Fruit fly (Drosophila melanogaster) S2 (cell line): ENCODE data around the gene Dlip1.

Source experiments
- CG8478 ChIP-seq: fragments of >200 bp; optimal IDR thresholded peaks from 2 replicates; lab custom pipeline; 2018
- CTCF ChIP-seq, 2 experiments: fragments of >200 bp; optimal IDR thresholded peaks; 2 replicates each; lab custom pipeline; 2018

Dlip1 gene

dm6 chrX:9161912-9162311 is 3.5 kb downstream of the Dlip1 start, which contains the start of the genes Zpr1 and CG44532:
Gene Zpr1 (minus strand): TSS chrX:9162090.
Gene CG44532 (plus strand): TSS chrX:9162092.
- TF ChIP-seq CG8478 (lab: Kevin White, UChicago): no peak
- TF ChIP-seq CTCF (optimal IDR thresholded peaks at IDR 0.05; lab: Kevin White, UChicago): no peak

DNA sequence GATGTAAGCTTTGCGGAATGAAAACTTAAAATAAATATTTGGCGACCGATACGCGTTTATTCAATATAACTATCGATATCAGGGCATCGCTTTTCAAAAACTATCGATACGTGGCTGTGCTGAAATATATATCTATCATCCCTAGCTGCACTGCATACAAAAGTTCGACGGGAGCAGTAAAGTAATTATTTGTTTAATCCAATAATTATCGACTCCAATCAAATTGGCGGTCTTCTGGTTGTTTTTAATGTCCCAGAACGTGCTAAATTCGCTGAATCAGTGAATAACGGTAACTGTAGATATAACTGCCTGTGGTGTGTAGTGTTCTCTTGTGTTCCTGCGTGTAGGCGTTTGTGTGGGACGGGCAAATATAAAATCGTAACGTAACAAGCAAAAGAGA is 4.7 kb downstream of the Dlip1 start, which contains the start of gene mei-P26:
mei-P26 (plus strand) TSS at position 146 of the 400 bp plus-strand sequence.
- TF ChIP-seq CTCF (optimal IDR thresholded peaks at IDR 0.05; lab: Kevin White, UChicago) (no peak), CG8478 (lab: Kevin White, UChicago) (no peak)

- TF ChIP-seq CG8478 (lab: Kevin White, UChicago): no peak
- TF ChIP-seq CTCF (optimal IDR thresholded peaks at IDR 0.05; lab: Kevin White, UChicago): no peak
Measured at dm6 chrX:9163645-9164509, 5.5 kb downstream of the Dlip1 start.

dm6 chrX:9164510-9165506 is 6.4 kb downstream of the Dlip1 start:
- TF ChIP-seq CG8478 (lab: Kevin White, UChicago) (no peak), CTCF (optimal IDR thresholded peaks at IDR 0.05; lab: Kevin White, UChicago) (no peak)

dm6 chrX:9168273-9168672 is 9.9 kb downstream of the Dlip1 start:
- TF ChIP-seq CTCF (optimal IDR thresholded peaks at IDR 0.05; lab: Kevin White, UChicago) (no peak), CG8478 (lab: Kevin White, UChicago) (no peak)

- TF ChIP-seq CTCF (optimal IDR thresholded peaks at IDR 0.05; lab: Kevin White, UChicago) (no peak), CG8478 (lab: Kevin White, UChicago) (no peak)
Measured at dm6 chrX:9187429-9187828, 29.0 kb downstream of the Dlip1 start.

DNA sequence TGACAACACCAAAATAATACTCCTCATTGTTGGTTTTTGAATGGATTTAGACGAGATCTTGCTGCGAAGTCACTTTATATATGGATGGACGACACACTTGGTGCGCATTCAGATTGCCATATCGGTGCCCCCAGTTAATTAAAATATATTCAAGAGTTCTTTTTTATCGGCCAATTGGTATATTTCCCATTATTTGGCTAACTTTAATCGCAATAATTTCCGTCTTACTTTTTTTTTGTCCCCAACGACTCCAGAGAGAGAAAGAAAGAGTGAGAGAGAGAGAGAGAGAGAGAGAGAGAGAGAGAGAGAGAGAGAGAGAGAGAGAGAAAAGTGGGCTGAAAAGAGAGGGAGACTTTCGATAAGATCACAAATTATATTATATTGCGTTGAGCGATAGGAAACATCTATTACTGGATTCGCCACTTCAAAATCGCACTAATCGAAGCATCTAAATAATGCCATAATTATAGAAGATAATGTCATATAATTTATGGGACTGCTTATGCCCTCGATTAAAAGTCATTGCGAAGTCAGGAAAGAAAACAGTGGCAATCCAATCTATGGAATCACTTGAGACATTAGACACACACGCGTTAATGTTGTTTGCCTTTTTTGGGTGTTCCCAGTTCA is 32.2 kb downstream of the Dlip1 start, which contains the start of gene CG12115:
CG12115 (minus strand) TSS at position 51 of the 630 bp plus-strand sequence.
- no peak for TF ChIP-seq CTCF (optimal IDR thresholded peaks at IDR 0.05; lab: Kevin White, UChicago)
- TF ChIP-seq CG8478 (lab: Kevin White, UChicago): no peak

dm6 chrX:9191357-9191756 is 32.9 kb downstream of the Dlip1 start, which contains the start of gene CG12057:
Gene CG12057 (plus strand): TSS chrX:9191657.
- no peak for TF ChIP-seq CTCF (optimal IDR thresholded peaks at IDR 0.05; lab: Kevin White, UChicago)
- no peak for TF ChIP-seq CG8478 (lab: Kevin White, UChicago)

- TF ChIP-seq CTCF (optimal IDR thresholded peaks at IDR 0.05; lab: Kevin White, UChicago) (no peak), CG8478 (lab: Kevin White, UChicago) (no peak)
Measured at dm6 chrX:9192429-9192828, 34.0 kb downstream of the Dlip1 start, which contains the start of gene CG12056. Gene CG12056 (plus strand): TSS chrX:9192669.

DNA sequence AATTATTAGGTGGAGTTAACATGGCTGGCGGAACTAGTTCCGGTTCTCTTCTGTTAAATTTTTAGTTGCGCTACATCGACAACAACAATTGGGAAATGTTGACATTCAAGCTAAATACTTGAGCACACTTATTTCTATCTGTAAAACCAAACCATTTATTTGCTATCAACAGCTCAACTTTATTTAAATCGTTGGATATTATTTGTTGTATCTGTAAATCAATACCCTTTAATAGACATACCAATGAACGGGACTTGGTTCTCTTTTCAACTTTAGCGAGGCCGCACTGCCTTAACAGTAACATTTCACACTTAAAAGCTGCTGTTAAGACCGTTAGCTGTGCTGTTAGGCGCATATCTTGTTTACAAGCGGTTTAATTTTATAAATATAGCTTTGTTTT is 35.2 kb downstream of the Dlip1 start, which contains the start of gene CG12106:
CG12106 (plus strand) TSS at position 295 of the 400 bp plus-strand sequence.
- no peak for TF ChIP-seq CG8478 (lab: Kevin White, UChicago)
- no peak for TF ChIP-seq CTCF (optimal IDR thresholded peaks at IDR 0.05; lab: Kevin White, UChicago)

- TF ChIP-seq CG8478 (lab: Kevin White, UChicago) (no peak), CTCF (optimal IDR thresholded peaks at IDR 0.05; lab: Kevin White, UChicago) (no peak)
Measured at dm6 chrX:9195311-9195710, 36.9 kb downstream of the Dlip1 start.

- TF ChIP-seq CG8478 (lab: Kevin White, UChicago) (no peak), CTCF (optimal IDR thresholded peaks at IDR 0.05; lab: Kevin White, UChicago) (no peak)
Measured at dm6 chrX:9196362-9196761, 37.9 kb downstream of the Dlip1 start, which contains the start of gene CG12118. Gene CG12118 (minus strand): TSS chrX:9196414.

- no peak for TF ChIP-seq CG8478 (lab: Kevin White, UChicago)
- TF ChIP-seq CTCF (optimal IDR thresholded peaks at IDR 0.05; lab: Kevin White, UChicago): no peak
Measured at dm6 chrX:9200234-9200633, 41.8 kb downstream of the Dlip1 start.

DNA sequence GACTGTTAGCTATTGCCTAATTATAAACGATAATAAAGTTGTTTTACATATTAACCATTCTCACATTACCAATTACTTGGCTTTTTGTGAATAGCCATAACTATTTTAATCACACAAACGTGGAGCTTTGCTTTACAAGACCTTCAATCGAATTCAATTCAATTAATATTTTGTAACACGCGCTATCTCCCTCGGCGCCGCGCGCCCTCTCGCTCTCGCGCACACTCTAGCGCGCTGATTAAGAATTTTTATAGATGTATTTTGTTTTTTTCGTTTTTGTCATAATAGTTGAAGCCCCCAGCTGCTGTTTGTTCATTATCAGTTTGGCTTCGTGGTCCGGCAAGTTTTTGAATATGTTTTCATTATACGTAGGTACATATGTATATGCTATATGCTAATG is 42.7 kb downstream of the Dlip1 start:
- no peak for TF ChIP-seq CTCF (optimal IDR thresholded peaks at IDR 0.05; lab: Kevin White, UChicago)
